Worm (Caenorhabditis elegans) whole organism, L1 larva: ENCODE measurements around the gene C52E2.5.

ENCODE experiments used
- C04F5.9 ChIP-seq: sonication (generic microtip); optimal IDR thresholded peaks from 2 replicates; lab custom pipeline; 2016; ENCODE audit warnings: missing genetic modification characterization, missing compliant biosample characterization
- ama-1 ChIP-seq: fragments of 150-350 bp; optimal IDR thresholded peaks from 2 replicates; lab custom pipeline; 2014
- ces-1 ChIP-seq: fragments of 150-350 bp; optimal IDR thresholded peaks from 2 replicates; lab custom pipeline; 2014; ENCODE audit warnings: missing biosample characterization, missing genetic modification reagents, missing genetic modification characterization
- efl-3 ChIP-seq: fragments of 200-800 bp; sonication (Bioruptor generic); optimal IDR thresholded peaks from 2 replicates; lab custom pipeline; 2018; ENCODE audit warnings: mild to moderate bottlenecking, missing genetic modification characterization, missing compliant biosample characterization
- egl-27 ChIP-seq, 2 experiments: fragments of 150-350 bp in 1 of 2; sonication (generic microtip); optimal IDR thresholded peaks; 3 replicates each; lab custom pipeline; 2017 to 2018; ENCODE audit warnings: missing biosample characterization in 2 of 2, missing genetic modification characterization in 2 of 2, missing genetic modification reagents in 2 of 2
- elt-3 ChIP-seq, 6 experiments: fragments of 150-350 bp in 1 of 6; sonication (generic microtip); optimal IDR thresholded peaks; 2 replicates each; lab custom pipeline; 2017 to 2018; ENCODE audit warnings: missing biosample characterization in 6 of 6, missing genetic modification characterization in 6 of 6, inconsistent platforms in 1 of 6
- fos-1 ChIP-seq: fragments of 150-350 bp; optimal IDR thresholded peaks from 2 replicates; lab custom pipeline; 2014; ENCODE audit warnings: missing biosample characterization, missing genetic modification characterization
- hpl-2 ChIP-seq: fragments of 150-350 bp; optimal IDR thresholded peaks from 2 replicates; lab custom pipeline; 2014; ENCODE audit warnings: missing biosample characterization, missing genetic modification reagents, missing genetic modification characterization
- lin-13 ChIP-seq: fragments of 150-350 bp; optimal IDR thresholded peaks from 2 replicates; lab custom pipeline; 2014; ENCODE audit warnings: missing biosample characterization, missing genetic modification reagents, missing genetic modification characterization
- lin-35 ChIP-seq, 2 experiments: fragments of 150-350 bp; optimal IDR thresholded peaks; 2 replicates each; lab custom pipeline; 2014; ENCODE audit warnings: missing biosample characterization in 2 of 2, missing genetic modification characterization in 2 of 2, missing genetic modification reagents in 2 of 2
- mef-2 ChIP-seq: fragments of 150-350 bp; optimal IDR thresholded peaks from 2 replicates; lab custom pipeline; 2014; ENCODE audit warnings: missing biosample characterization, missing genetic modification characterization
- mep-1 ChIP-seq: fragments of 150-350 bp; optimal IDR thresholded peaks from 2 replicates; lab custom pipeline; 2014; ENCODE audit warnings: missing biosample characterization, missing genetic modification characterization
- nhr-85 ChIP-seq: sonication (generic microtip); peaks from one replicate; lab custom pipeline; 2016; ENCODE audit warnings: missing genetic modification characterization, inconsistent platforms, missing compliant biosample characterization
- unc-130 ChIP-seq: fragments of 150-350 bp; optimal IDR thresholded peaks from 2 replicates; lab custom pipeline; 2017; ENCODE audit warnings: missing biosample characterization, missing genetic modification characterization, inconsistent platforms

DNA sequence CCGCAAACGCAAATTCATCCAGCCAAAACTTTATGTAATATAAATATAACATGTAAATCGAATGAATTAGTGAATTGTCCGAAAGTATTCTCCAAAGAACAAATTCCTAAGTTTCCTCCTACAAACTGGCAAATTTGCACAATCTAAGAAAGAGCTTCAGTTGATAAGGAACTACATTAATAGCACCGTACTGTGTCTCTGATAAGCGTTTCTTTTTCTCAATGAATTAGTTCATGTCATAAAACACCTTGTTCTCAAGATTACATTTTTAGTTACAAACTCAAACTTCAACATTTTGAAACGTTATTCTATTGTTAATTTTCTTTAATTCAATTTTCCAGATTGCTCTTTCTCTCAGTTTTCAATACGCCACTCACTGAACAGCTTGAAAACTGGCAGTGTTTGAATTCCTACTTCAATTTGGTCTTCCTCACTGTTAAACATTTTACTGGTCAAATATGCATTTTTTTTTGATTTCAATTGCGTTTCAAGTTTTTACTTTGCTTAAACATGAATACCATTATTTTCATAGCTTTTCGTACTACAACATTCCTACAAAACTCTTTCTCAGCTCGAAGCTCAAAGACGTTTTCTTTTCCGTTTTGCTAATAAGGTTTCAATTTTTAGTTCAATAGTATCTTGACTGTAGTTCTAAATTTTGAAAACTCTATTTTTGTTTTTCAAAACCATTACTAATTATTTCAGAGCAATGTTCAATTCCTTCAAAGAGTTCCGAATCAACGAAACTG lies 23.1 kb upstream of the C52E2.5 start, which contains the start of gene math-15:
- TF ChIP-seq lin-13 (no peak), mep-1 (no peak), ama-1 (lab: Kevin White, UChicago) (no peak), ces-1 (GFP tag; lab: Kevin White, UChicago) (no peak), hpl-2 (GFP tag; lab: Kevin White, UChicago) (no peak), fos-1 (tag; lab: Kevin White, UChicago) (no peak), unc-130 (tag; lab: Kevin White, UChicago) (no peak), egl-27 (tag; optimal IDR thresholded peaks at IDR 0.05; lab: Kevin White, UChicago) (no peak), lin-35 (GFP tag; optimal IDR thresholded peaks at IDR 0.05; lab: Kevin White, UChicago) (no peak), mef-2 (tag; lab: Kevin White, UChicago) (no peak), C04F5.9 (no peak), elt-3 (tag; optimal IDR thresholded peaks at IDR 0.05; lab: Kevin White, UChicago) (no peak), efl-3 (GFP tag; lab: Kevin White, UChicago) (no peak), nhr-85 (tag; lab: Kevin White, UChicago) (no peak)
